Worm (Caenorhabditis elegans) whole organism, late embryonic: Measurements from ENCODE around the gene C03B1.17.

Experiments used
- pag-3 ChIP-seq: sonication (generic microtip); optimal IDR thresholded peaks from 2 replicates; lab custom pipeline; 2016; ENCODE audit warnings: missing compliant biosample characterization, missing genetic modification characterization, borderline replicate concordance
- tbx-2 ChIP-seq: sonication (generic microtip); optimal IDR thresholded peaks from 2 replicates; lab custom pipeline; 2016; ENCODE audit warnings: missing genetic modification characterization, missing compliant biosample characterization
- unc-3 ChIP-seq, 2 experiments: fragments of 200-800 bp in 1 of 2; sonication (Bioruptor generic) in 1 of 2; sonication (generic microtip) in 1 of 2; conservative IDR thresholded peaks in 1 of 2; optimal IDR thresholded peaks in 1 of 2; 2 replicates each; pipeline versions ENCODE4 v1.3.6 to Lab custom; 2016 to 2022; ENCODE audit warnings: missing compliant biosample characterization in 2 of 2, missing genetic modification characterization in 2 of 2, missing genetic modification reagents in 1 of 2

DNA sequence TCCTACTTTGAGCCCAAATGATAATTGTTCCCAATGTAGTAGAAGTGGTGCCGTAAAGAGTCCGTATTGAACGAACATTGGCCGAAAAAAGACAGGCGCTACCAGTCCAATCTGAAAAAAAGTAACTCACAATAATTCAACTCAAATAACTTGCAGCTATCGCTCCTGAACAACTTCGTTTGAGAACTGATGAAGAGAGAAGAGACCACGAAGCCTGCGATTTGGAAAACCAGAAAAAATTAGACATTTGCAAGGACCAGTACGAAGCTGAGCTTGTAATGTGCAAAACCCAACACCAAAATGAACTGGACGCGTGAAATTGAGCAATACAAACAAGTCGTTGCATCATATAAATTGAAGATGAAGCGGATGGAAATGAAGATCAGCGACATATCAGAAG, 1.0 kb downstream of the C03B1.17 start, which contains the start of gene C03B1.1:
- TF ChIP-seq unc-3 (GFP tag; conservative IDR thresholded peaks at IDR 0.05; lab: Robert Waterston, UW): no peak
- no peak for TF ChIP-seq unc-3 (tag; optimal IDR thresholded peaks at IDR 0.05; lab: Kevin White, UChicago)
- no peak for TF ChIP-seq pag-3 (tag; lab: Kevin White, UChicago)
- TF ChIP-seq tbx-2 (tag; lab: Kevin White, UChicago): no peak
